Fruit fly (Drosophila melanogaster) whole organism, adult: ENCODE results near the gene fne.

Source experiments
- CG12768 ChIP-seq: fragments of 200-800 bp; sonication (Bioruptor generic); optimal IDR thresholded peaks from 2 replicates; lab custom pipeline; 2017; ENCODE audit warnings: missing biosample characterization, missing genetic modification characterization, mild to moderate bottlenecking, moderate library complexity, missing genetic modification reagents
- CG14711 ChIP-seq: fragments of 200-800 bp; sonication (Bioruptor generic); optimal IDR thresholded peaks from 2 replicates; lab custom pipeline; 2018; ENCODE audit warnings: missing biosample characterization, mild to moderate bottlenecking, missing genetic modification characterization, moderate library complexity
- CG1620 ChIP-seq: fragments of 200-800 bp; sonication (Bioruptor generic); optimal IDR thresholded peaks from 2 replicates; lab custom pipeline; 2016; ENCODE audit warnings: missing biosample characterization, missing genetic modification characterization
- CG33017 ChIP-seq: fragments of 200-800 bp; sonication (Bioruptor generic); optimal IDR thresholded peaks from 2 replicates; lab custom pipeline; 2018; ENCODE audit warnings: missing biosample characterization, mild to moderate bottlenecking, missing genetic modification characterization, moderate library complexity
- Clk ChIP-seq: fragments of 200-800 bp; sonication (Bioruptor generic); optimal IDR thresholded peaks from 2 replicates; lab custom pipeline; 2017; ENCODE audit warnings: missing biosample characterization, missing genetic modification characterization
- Hr96 ChIP-seq: fragments of 200-800 bp; sonication (Bioruptor generic); optimal IDR thresholded peaks from 2 replicates; lab custom pipeline; 2016; ENCODE audit warnings: missing biosample characterization, missing genetic modification characterization
- Mnt ChIP-seq: fragments of 200-800 bp; sonication (Bioruptor generic); optimal IDR thresholded peaks from 2 replicates; lab custom pipeline; 2016; ENCODE audit warnings: missing biosample characterization, mild to moderate bottlenecking, missing genetic modification characterization
- cic ChIP-seq: fragments of 200-800 bp; sonication (Bioruptor generic); optimal IDR thresholded peaks from 2 replicates; lab custom pipeline; 2017; ENCODE audit warnings: missing biosample characterization, mild to moderate bottlenecking, missing genetic modification characterization, moderate library complexity
- kay ChIP-seq: fragments of 200-800 bp; sonication (Bioruptor generic); peaks from one replicate; lab custom pipeline; 2016; ENCODE audit warnings: missing biosample characterization, missing genetic modification characterization, borderline replicate concordance
- ovo ChIP-seq: fragments of 200-800 bp; sonication (Bioruptor generic); optimal IDR thresholded peaks from 2 replicates; lab custom pipeline; 2016; ENCODE audit warnings: missing biosample characterization, missing genetic modification characterization
- pad ChIP-seq: fragments of 200-800 bp; sonication (Bioruptor generic); optimal IDR thresholded peaks from 3 replicates; lab custom pipeline; 2017; ENCODE audit warnings: missing biosample characterization, missing genetic modification characterization, mild to moderate bottlenecking, moderate library complexity, missing genetic modification reagents
- tj ChIP-seq: fragments of 200-800 bp; sonication (Bioruptor generic); optimal IDR thresholded peaks from 3 replicates; lab custom pipeline; 2017; ENCODE audit warnings: missing biosample characterization, mild to moderate bottlenecking, missing genetic modification characterization, moderate library complexity

dm6 chrX:12976131-12976530 lies 58.9 kb downstream of the fne start, which contains the start of gene CG12716:
- TF ChIP-seq Hr96 (GFP tag; lab: Kevin White, UChicago), result no peak
- TF ChIP-seq cic (GFP tag; lab: Kevin White, UChicago), result no peak
- TF ChIP-seq Mnt (GFP tag; lab: Kevin White, UChicago), result no peak
- TF ChIP-seq tj (GFP tag; lab: Kevin White, UChicago), result no peak
- no peak for TF ChIP-seq CG33017 (tag; lab: Kevin White, UChicago)
- no peak for TF ChIP-seq CG12768 (GFP tag; lab: Kevin White, UChicago)
- TF ChIP-seq ovo (GFP tag; lab: Kevin White, UChicago), result no peak
- no peak for TF ChIP-seq Clk
- TF ChIP-seq CG1620 (GFP tag; lab: Kevin White, UChicago), result no peak
- no peak for TF ChIP-seq kay (GFP tag; lab: Kevin White, UChicago)
- no peak for TF ChIP-seq CG14711
- TF ChIP-seq pad (GFP tag; lab: Kevin White, UChicago), result no peak
